Fruit fly (Drosophila melanogaster) whole organism, embryonic: ENCODE results near the gene CG42764.
A peak's percentile ranks its signal among the peaks of the same experiment; 100 is the strongest.

Experiments used
- Asciz ChIP-seq: fragments of 200-800 bp; sonication (Bioruptor generic); optimal IDR thresholded peaks from 2 replicates; lab custom pipeline; 2017; ENCODE audit warnings: missing biosample characterization, mild to moderate bottlenecking, missing genetic modification characterization, missing genetic modification reagents
- CG10979 ChIP-seq: fragments of 200-800 bp; sonication (Bioruptor generic); optimal IDR thresholded peaks from 2 replicates; lab custom pipeline; 2018; ENCODE audit warnings: missing biosample characterization, mild to moderate bottlenecking, missing genetic modification characterization, moderate library complexity
- CG11247 ChIP-seq: fragments of 200-800 bp; sonication (Bioruptor generic); IDR thresholded peaks from 2 replicates; pipeline ENCODE4 v1.3.6; 2022; ENCODE audit warnings: missing biosample characterization, missing genetic modification characterization
- CG11398 ChIP-seq: fragments of 200-800 bp; sonication (Bioruptor generic); optimal IDR thresholded peaks from 2 replicates; lab custom pipeline; 2016; ENCODE audit warnings: missing biosample characterization, missing genetic modification characterization
- CG14965 ChIP-seq: fragments of 200-800 bp; sonication (Bioruptor generic); optimal IDR thresholded peaks from 2 replicates; lab custom pipeline; 2016; ENCODE audit warnings: missing biosample characterization, missing genetic modification characterization, borderline replicate concordance
- CG1529 ChIP-seq: fragments of 200-800 bp; sonication (Bioruptor generic); optimal IDR thresholded peaks from 3 replicates; lab custom pipeline; 2018; ENCODE audit warnings: missing biosample characterization, missing genetic modification characterization
- CG17568 ChIP-seq: fragments of 200-800 bp; sonication (Bioruptor generic); optimal IDR thresholded peaks from 2 replicates; lab custom pipeline; 2018; ENCODE audit warnings: missing biosample characterization, mild to moderate bottlenecking, missing genetic modification characterization, moderate library complexity
- CG17829 ChIP-seq: fragments of 200-800 bp; optimal IDR thresholded peaks from 2 replicates; lab custom pipeline; 2019; ENCODE audit warnings: missing biosample characterization, mild to moderate bottlenecking, missing genetic modification characterization, moderate library complexity
- CG1832 ChIP-seq: fragments of 200-800 bp; sonication (Bioruptor generic); optimal IDR thresholded peaks from 2 replicates; lab custom pipeline; 2017; ENCODE audit warnings: missing biosample characterization, mild to moderate bottlenecking, missing genetic modification characterization, inconsistent platforms
- CG2199 ChIP-seq: fragments of 200-800 bp; sonication (Bioruptor generic); IDR thresholded peaks from 3 replicates; pipeline ENCODE4 v1.3.6; 2022; ENCODE audit warnings: missing biosample characterization, missing genetic modification characterization
- CG31388 ChIP-seq: fragments of 200-800 bp; sonication (Bioruptor generic); optimal IDR thresholded peaks from 2 replicates; lab custom pipeline; 2016; ENCODE audit warnings: missing biosample characterization, missing genetic modification characterization
- CG4328 ChIP-seq: fragments of 200-800 bp; sonication (Bioruptor generic); optimal IDR thresholded peaks from 3 replicates; lab custom pipeline; 2017; ENCODE audit warnings: missing biosample characterization, missing genetic modification reagents, missing genetic modification characterization
- CG43689 ChIP-seq: fragments of 200-800 bp; sonication (Bioruptor generic); IDR thresholded peaks from 2 replicates; pipeline ENCODE4 v1.3.6; 2022; ENCODE audit warnings: missing biosample characterization, missing genetic modification characterization
- CG6175 ChIP-seq: fragments of 200-800 bp; sonication (Bioruptor generic); IDR thresholded peaks from 3 replicates; pipeline ENCODE4 v1.3.6; 2022; ENCODE audit warnings: missing biosample characterization, missing genetic modification characterization
- CG6272 ChIP-seq: fragments of 200-800 bp; sonication (Bioruptor generic); IDR thresholded peaks from 2 replicates; pipeline ENCODE4 v1.3.6; 2022; ENCODE audit warnings: missing biosample characterization, missing genetic modification characterization
- CG7556 ChIP-seq: fragments of 200-800 bp; sonication (Bioruptor generic); optimal IDR thresholded peaks from 2 replicates; lab custom pipeline; 2017; ENCODE audit warnings: missing biosample characterization, mild to moderate bottlenecking, missing genetic modification characterization
- CG8089 ChIP-seq: fragments of 200-800 bp; sonication (Bioruptor generic); optimal IDR thresholded peaks from 3 replicates; lab custom pipeline; 2016; ENCODE audit warnings: missing biosample characterization, missing genetic modification characterization
- CG8290 ChIP-seq, 3 experiments: fragments of 200-800 bp; sonication (Bioruptor generic); optimal IDR thresholded peaks; 2 replicates each; lab custom pipeline; 2016 to 2019; ENCODE audit warnings: missing biosample characterization in 3 of 3, missing genetic modification characterization in 3 of 3, mild to moderate bottlenecking in 2 of 3, moderate library complexity in 1 of 3
- Chrac-16 ChIP-seq: fragments of 200-800 bp; sonication (Bioruptor generic); optimal IDR thresholded peaks from 3 replicates; lab custom pipeline; 2016; ENCODE audit warnings: missing biosample characterization, missing genetic modification characterization
- Dek ChIP-seq: fragments of 200-800 bp; sonication (Bioruptor generic); optimal IDR thresholded peaks from 3 replicates; lab custom pipeline; 2019; ENCODE audit warnings: missing biosample characterization, mild to moderate bottlenecking, missing genetic modification characterization, moderate library complexity
- E2f1 ChIP-seq: fragments of 200-800 bp; sonication (Bioruptor generic); IDR thresholded peaks from 2 replicates; pipeline ENCODE4 v1.3.6; 2022; ENCODE audit warnings: missing biosample characterization, missing genetic modification characterization
- ERR ChIP-seq: fragments of 200-800 bp; sonication (Bioruptor generic); optimal IDR thresholded peaks from 2 replicates; lab custom pipeline; 2016; ENCODE audit warnings: missing biosample characterization, missing genetic modification characterization
- Hr78 ChIP-seq, 2 experiments: fragments of 200-800 bp in 1 of 2; fragments of >200 bp in 1 of 2; sonication (Bioruptor generic) in 1 of 2; optimal IDR thresholded peaks; 2 replicates each; lab custom pipeline; 2017 to 2019; ENCODE audit warnings: missing biosample characterization in 2 of 2, missing genetic modification characterization in 2 of 2, mild to moderate bottlenecking in 1 of 2, moderate library complexity in 1 of 2
- MTF-1 ChIP-seq: fragments of 200-800 bp; sonication (Bioruptor generic); optimal IDR thresholded peaks from 2 replicates; lab custom pipeline; 2018; ENCODE audit warnings: missing biosample characterization, mild to moderate bottlenecking, missing genetic modification characterization, borderline replicate concordance
- Mad ChIP-seq: fragments of 200-800 bp; sonication (Bioruptor generic); optimal IDR thresholded peaks from 2 replicates; lab custom pipeline; 2016; ENCODE audit warnings: missing biosample characterization, missing genetic modification characterization
- Nf-YA ChIP-seq: fragments of 200-800 bp; sonication (Bioruptor generic); IDR thresholded peaks from 2 replicates; pipeline ENCODE4 v1.3.6; 2022; ENCODE audit warnings: missing biosample characterization, missing genetic modification characterization
- Nf-YC ChIP-seq: fragments of 200-800 bp; optimal IDR thresholded peaks from 3 replicates; lab custom pipeline; 2019; ENCODE audit warnings: missing biosample characterization, mild to moderate bottlenecking, missing genetic modification characterization, moderate library complexity
- Oli ChIP-seq: fragments of 200-800 bp; sonication (Bioruptor generic); optimal IDR thresholded peaks from 2 replicates; lab custom pipeline; 2018; ENCODE audit warnings: missing biosample characterization, mild to moderate bottlenecking, missing genetic modification characterization, moderate library complexity
- Rfx ChIP-seq: fragments of 200-800 bp; sonication (Bioruptor generic); IDR thresholded peaks from 2 replicates; pipeline ENCODE4 v1.3.6; 2022; ENCODE audit warnings: missing biosample characterization, missing genetic modification characterization
- Xbp1 ChIP-seq: fragments of 200-800 bp; sonication (Bioruptor generic); optimal IDR thresholded peaks from 3 replicates; lab custom pipeline; 2016; ENCODE audit warnings: missing biosample characterization, mild to moderate bottlenecking, missing genetic modification characterization
- ase ChIP-seq: fragments of 200-800 bp; sonication (Bioruptor generic); IDR thresholded peaks from 3 replicates; pipeline ENCODE4 v1.3.6; 2022; ENCODE audit warnings: missing biosample characterization, missing genetic modification characterization
- chm ChIP-seq: fragments of 200-800 bp; sonication (Bioruptor generic); IDR thresholded peaks from 2 replicates; pipeline ENCODE4 v1.3.6; 2022; ENCODE audit warnings: missing biosample characterization, missing genetic modification characterization
- dm ChIP-seq: fragments of 200-800 bp; sonication (Bioruptor generic); optimal IDR thresholded peaks from 3 replicates; lab custom pipeline; 2016; ENCODE audit warnings: missing biosample characterization, missing genetic modification characterization
- dmrt99B ChIP-seq: fragments of 200-800 bp; sonication (Bioruptor generic); optimal IDR thresholded peaks from 2 replicates; lab custom pipeline; 2018; ENCODE audit warnings: missing biosample characterization, mild to moderate bottlenecking, missing genetic modification characterization, moderate library complexity
- exex ChIP-seq: fragments of 200-800 bp; sonication (Bioruptor generic); optimal IDR thresholded peaks from 4 replicates; lab custom pipeline; 2018; ENCODE audit warnings: missing biosample characterization, mild to moderate bottlenecking, missing genetic modification characterization, moderate library complexity
- fd96Cb ChIP-seq: fragments of 200-800 bp; sonication (Bioruptor generic); optimal IDR thresholded peaks from 2 replicates; lab custom pipeline; 2018; ENCODE audit warnings: missing biosample characterization, mild to moderate bottlenecking, missing genetic modification characterization, moderate library complexity
- gce ChIP-seq: fragments of 200-800 bp; sonication (Bioruptor generic); IDR thresholded peaks from 3 replicates; pipeline ENCODE4 v1.3.6; 2022; ENCODE audit warnings: missing biosample characterization, missing genetic modification characterization
- gro ChIP-seq: fragments of 200-800 bp; sonication (Bioruptor generic); optimal IDR thresholded peaks from 2 replicates; lab custom pipeline; 2016; ENCODE audit warnings: missing biosample characterization, missing genetic modification characterization
- nmo ChIP-seq: fragments of 200-800 bp; sonication (Bioruptor generic); optimal IDR thresholded peaks from 2 replicates; lab custom pipeline; 2018; ENCODE audit warnings: missing biosample characterization, mild to moderate bottlenecking, missing genetic modification characterization, moderate library complexity
- otp ChIP-seq: fragments of 200-800 bp; sonication (Bioruptor generic); IDR thresholded peaks from 3 replicates; pipeline ENCODE4, ENCODE4 v1.3.6; 2022; ENCODE audit warnings: missing biosample characterization, missing genetic modification characterization
- pb ChIP-seq: fragments of 200-800 bp; sonication (Bioruptor generic); optimal IDR thresholded peaks from 3 replicates; lab custom pipeline; 2016; ENCODE audit warnings: missing biosample characterization, missing genetic modification characterization
- pfk ChIP-seq: fragments of 200-800 bp; sonication (Bioruptor generic); optimal IDR thresholded peaks from 2 replicates; lab custom pipeline; 2018; ENCODE audit warnings: missing biosample characterization, mild to moderate bottlenecking, missing genetic modification characterization, moderate library complexity
- sens ChIP-seq: fragments of 200-800 bp; sonication (Bioruptor generic); peaks from one replicate; lab custom pipeline; 2016; ENCODE audit warnings: missing biosample characterization, missing genetic modification characterization
- slbo ChIP-seq: fragments of 200-800 bp; sonication (Bioruptor generic); IDR thresholded peaks from 2 replicates; pipeline ENCODE4 v1.3.6; 2022; ENCODE audit warnings: missing biosample characterization, missing genetic modification characterization
- slou ChIP-seq: fragments of 200-800 bp; sonication (Bioruptor generic); optimal IDR thresholded peaks from 3 replicates; lab custom pipeline; 2016; ENCODE audit warnings: missing biosample characterization, missing genetic modification characterization
- slp2 ChIP-seq: fragments of 200-800 bp; sonication (Bioruptor generic); optimal IDR thresholded peaks from 2 replicates; lab custom pipeline; 2016; ENCODE audit warnings: missing biosample characterization, missing genetic modification characterization
- vvl ChIP-seq: fragments of 200-800 bp; sonication (Bioruptor generic); IDR thresholded peaks from 2 replicates; pipeline ENCODE4 v1.3.6; 2022; ENCODE audit warnings: missing biosample characterization, missing genetic modification characterization
- zen ChIP-seq: fragments of 200-800 bp; sonication (Bioruptor generic); optimal IDR thresholded peaks from 3 replicates; lab custom pipeline; 2018; ENCODE audit warnings: missing biosample characterization, mild to moderate bottlenecking, missing genetic modification characterization, moderate library complexity

Gene CG42764

dm6 chr3L:20493417-20494261, 27.8 kb upstream of the CG42764 start (continued):
- TF ChIP-seq CG4328 (no peak), CG8089 (no peak), slou (GFP tag; lab: Kevin White, UChicago) (no peak), MTF-1 (GFP tag; lab: Kevin White, UChicago) (peak; percentile 59), CG6175 (GFP tag; lab: Robert Waterston, UW) (no peak), CG6272 (GFP tag; lab: Robert Waterston, UW) (no peak), Dek (tag; lab: Kevin White, UChicago) (peak; percentile 78), CG43689 (GFP tag; lab: Robert Waterston, UW) (peak; percentile 59), CG1529 (GFP tag; lab: Kevin White, UChicago) (peak; percentile 10), gce (0 out of 3 replicates have a peak, but pooled peaks have one; percentile 47), Chrac-16 (GFP tag; lab: Kevin White, UChicago) (peak; percentile 70), Nf-YA (peak; percentile 71), slbo (GFP tag; lab: Robert Waterston, UW) (peak; percentile 83), Xbp1 (GFP tag; lab: Kevin White, UChicago) (peak; percentile 67), ase (peak; percentile 69; the same call in 2 of the 3 replicates), CG1832 (GFP tag; lab: Kevin White, UChicago) (no peak), CG11398 (GFP tag; lab: Kevin White, UChicago) (no peak), CG2199 (GFP tag; lab: Robert Waterston, UW) (no peak), Asciz (GFP tag; lab: Kevin White, UChicago) (peak; percentile 53), CG8290 (GFP tag; optimal IDR thresholded peaks at IDR 0.05; lab: Kevin White, UChicago) (no peak), CG8290 (tag; optimal IDR thresholded peaks at IDR 0.05; lab: Kevin White, UChicago) (peak in 1 of 2 experiments; percentile 48), nmo (GFP tag; lab: Kevin White, UChicago) (peak; percentile 76), Nf-YC (peak; percentile 35), vvl (GFP tag; lab: Robert Waterston, UW) (peak; percentile 90), CG14965 (no peak), Hr78 (GFP tag; optimal IDR thresholded peaks at IDR 0.05; lab: Kevin White, UChicago) (peak in 1 of 2 experiments; percentile 44), sens (GFP tag; lab: Kevin White, UChicago) (peak; percentile 89), zen (tag; lab: Kevin White, UChicago) (peak; percentile 18), CG11247 (GFP tag; lab: Robert Waterston, UW) (no peak; the same call in 1 of the 2 replicates), fd96Cb (tag; lab: Kevin White, UChicago) (peak; percentile 73), gro (GFP tag; lab: Kevin White, UChicago) (peak; percentile 67), pb (no peak), E2f1 (GFP tag; lab: Robert Waterston, UW) (peak; percentile 80; the same call in 1 of the 2 replicates), CG10979 (tag; lab: Kevin White, UChicago) (peak; percentile 23), ERR (no peak), exex (tag; lab: Kevin White, UChicago) (peak; percentile 32), slp2 (GFP tag; lab: Kevin White, UChicago) (peak; percentile 28), CG7556 (GFP tag; lab: Kevin White, UChicago) (peak; percentile 82), dmrt99B (tag; lab: Kevin White, UChicago) (peak; percentile 85), Oli (tag; lab: Kevin White, UChicago) (peak; percentile 78), CG31388 (GFP tag; lab: Kevin White, UChicago) (peak; percentile 24), pfk (GFP tag; lab: Kevin White, UChicago) (peak; percentile 11), Rfx (GFP tag; lab: Robert Waterston, UW) (peak; percentile 83), Mad (no peak), CG17829 (tag; lab: Kevin White, UChicago) (peak; percentile 70), chm (GFP tag; lab: Robert Waterston, UW) (peak; percentile 38; the same call in 1 of the 2 replicates), dm (no peak), CG17568 (GFP tag; lab: Kevin White, UChicago) (peak; percentile 57), otp (GFP tag; lab: Robert Waterston, UW) (peak; percentile 66; the same call in 1 of the 3 replicates)
